Worm (Caenorhabditis elegans) whole organism, L3 larva: ENCODE data around the gene T10B5.4.

Source experiments
- ZK546.5 ChIP-seq: sonication (generic microtip); optimal IDR thresholded peaks from 2 replicates; lab custom pipeline; 2017; ENCODE audit warnings: missing biosample characterization, missing genetic modification characterization
- ama-1 ChIP-seq: fragments of 150-350 bp; optimal IDR thresholded peaks from 2 replicates; lab custom pipeline; 2018
- elt-3 ChIP-seq, 3 experiments: fragments of 150-350 bp in 1 of 3; sonication (generic microtip) in 2 of 3; optimal IDR thresholded peaks; 2 replicates in 2 of 3; 4 replicates in 1 of 3; lab custom pipeline; 2014 to 2017; ENCODE audit warnings: missing biosample characterization in 3 of 3, missing genetic modification characterization in 3 of 3
- fkh-10 ChIP-seq: sonication (generic microtip); optimal IDR thresholded peaks from 2 replicates; lab custom pipeline; 2017; ENCODE audit warnings: missing biosample characterization, missing genetic modification reagents, missing genetic modification characterization
- jun-1 ChIP-seq: fragments of 150-350 bp; optimal IDR thresholded peaks from 2 replicates; lab custom pipeline; 2014; ENCODE audit warnings: missing biosample characterization, missing genetic modification reagents, missing genetic modification characterization
- mdl-1 ChIP-seq: fragments of 150-350 bp; optimal IDR thresholded peaks from 2 replicates; lab custom pipeline; 2014; ENCODE audit warnings: missing biosample characterization, missing genetic modification characterization
- nfya-1 ChIP-seq: sonication (generic microtip); optimal IDR thresholded peaks from 2 replicates; lab custom pipeline; 2017; ENCODE audit warnings: missing genetic modification characterization, mild to moderate bottlenecking, missing compliant biosample characterization, antibody characterized with exemption, moderate library complexity; ENCODE audit not compliant: insufficient read depth
- nhr-11 ChIP-seq: fragments of 150-350 bp; optimal IDR thresholded peaks from 2 replicates; lab custom pipeline; 2014; ENCODE audit warnings: missing biosample characterization, missing genetic modification characterization
- nhr-12 ChIP-seq: fragments of 150-350 bp; optimal IDR thresholded peaks from 2 replicates; lab custom pipeline; 2014; ENCODE audit warnings: missing biosample characterization, missing genetic modification characterization

DNA sequence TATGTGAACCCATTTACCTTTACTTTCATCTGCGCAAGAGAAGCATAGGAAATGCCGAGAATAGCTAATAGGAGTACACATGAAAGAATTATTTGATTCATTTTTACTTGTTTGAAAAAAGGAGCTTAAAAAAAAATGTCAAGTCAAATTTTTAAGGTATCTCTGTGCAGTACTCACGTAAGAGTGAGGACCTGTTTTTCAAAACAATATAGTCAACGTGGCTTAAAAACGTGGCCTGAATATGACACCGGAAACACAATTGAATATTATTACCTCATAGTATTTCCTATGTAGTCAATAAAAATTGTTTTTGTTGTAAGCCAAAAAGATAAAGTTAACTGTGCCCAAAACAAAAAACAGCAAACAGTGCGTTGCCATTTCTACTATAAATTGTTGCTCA is 48.5 kb upstream of the T10B5.4 start, which contains the start of gene Y32G9A.12:
- TF ChIP-seq ZK546.5 (tag; lab: Kevin White, UChicago) (no peak), elt-3 (tag; optimal IDR thresholded peaks at IDR 0.05; lab: Kevin White, UChicago) (no peak), jun-1 (tag; lab: Kevin White, UChicago) (no peak), fkh-10 (GFP tag; lab: Kevin White, UChicago) (no peak), nhr-11 (tag; lab: Kevin White, UChicago) (no peak), ama-1 (lab: Kevin White, UChicago) (no peak), mdl-1 (tag; lab: Kevin White, UChicago) (no peak), nhr-12 (tag; lab: Kevin White, UChicago) (no peak), nfya-1 (no peak)
